Fruit fly (Drosophila melanogaster): Measurements from ENCODE around the gene CG14408.

DNA sequence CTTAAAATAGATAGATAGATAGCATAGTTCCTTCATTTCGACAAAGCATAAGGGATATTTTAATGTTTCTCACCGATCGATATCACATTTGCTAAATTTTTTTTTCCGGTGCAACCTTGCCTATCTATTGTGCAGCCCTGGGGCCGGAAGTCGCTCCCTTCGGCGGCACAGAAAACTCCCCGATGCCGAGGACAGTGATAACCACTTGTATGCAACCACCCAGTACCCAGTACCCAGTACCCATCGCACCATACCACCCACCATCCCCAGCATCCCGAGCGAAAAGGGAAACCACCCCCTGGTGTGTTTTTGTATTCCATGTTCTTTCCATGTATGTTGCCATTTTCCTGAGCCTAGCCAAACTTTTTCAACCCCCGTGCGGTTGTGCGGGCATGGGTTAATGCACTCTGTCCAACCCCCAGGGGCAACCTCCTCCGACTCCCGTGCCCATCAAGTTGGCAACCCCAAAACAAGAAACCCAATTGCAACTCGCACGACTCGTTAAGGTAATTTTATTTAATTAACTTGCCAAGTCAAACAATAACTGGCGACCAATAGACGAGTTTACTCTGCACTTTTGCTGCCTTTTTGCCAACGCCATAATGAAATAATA lies 10.2 kb upstream of the CG14408 start:
- TF ChIP-seq CG15336 (GFP tag; IDR thresholded peaks at IDR 0.05) (no peak), CG6163 (GFP tag; IDR thresholded peaks at IDR 0.05) (no peak), fd59A (GFP tag; optimal IDR thresholded peaks at IDR 0.05) (no peak), CG6792 (GFP tag; optimal IDR thresholded peaks at IDR 0.05) (no peak), Gug (GFP tag; IDR thresholded peaks at IDR 0.05) (no peak), CG16779 (tag; optimal IDR thresholded peaks at IDR 0.05) (no peak), CG6808 (GFP tag; optimal IDR thresholded peaks at IDR 0.05) (no peak), eg (GFP tag; IDR thresholded peaks at IDR 0.05) (no peak), ss (GFP tag; optimal IDR thresholded peaks at IDR 0.05) (no peak), CG9139 (GFP tag; optimal IDR thresholded peaks at IDR 0.05) (no peak), CG32006 (GFP tag; optimal IDR thresholded peaks at IDR 0.05) (no peak), Hr39 (GFP tag; optimal IDR thresholded peaks at IDR 0.05) (no peak), CG11294 (GFP tag; IDR thresholded peaks at IDR 0.05) (no peak), acj6 (GFP tag; optimal IDR thresholded peaks at IDR 0.05) (no peak)
